Fruit fly (Drosophila melanogaster): ENCODE measurements around the gene CG15743.

Gene CG15743

dm6 chrX:13314789-13315462, 29.4 kb downstream of the CG15743 start (continued):
- TF ChIP-seq fd3F (GFP tag; optimal IDR thresholded peaks at IDR 0.05) (no peak), CG4360 (GFP tag; IDR thresholded peaks at IDR 0.05) (no peak), Dek (tag; optimal IDR thresholded peaks at IDR 0.05) (no peak), Chrac-16 (GFP tag; optimal IDR thresholded peaks at IDR 0.05) (no peak), row (GFP tag; IDR thresholded peaks at IDR 0.05) (0 out of 3 replicates have a peak, but pooled peaks have one; percentile 15), Drgx (GFP tag; IDR thresholded peaks at IDR 0.05) (peak; percentile 15; the same call in 1 of the 2 replicates), CG8478 (optimal IDR thresholded peaks at IDR 0.05) (no peak), NfI (GFP tag; optimal IDR thresholded peaks at IDR 0.05) (no peak), CG11093 (GFP tag; IDR thresholded peaks at IDR 0.05) (no peak), oc (tag; optimal IDR thresholded peaks at IDR 0.05) (no peak), gt (GFP tag; IDR thresholded peaks at IDR 0.05) (no peak), sug (tag; optimal IDR thresholded peaks at IDR 0.05) (peak; percentile 10), slou (GFP tag; optimal IDR thresholded peaks at IDR 0.05) (no peak), CG6175 (GFP tag; IDR thresholded peaks at IDR 0.05) (peak; percentile 56; the same call in 1 of the 3 replicates), dimm (GFP tag; IDR thresholded peaks at IDR 0.05) (no peak), Med (GFP tag) (peak; percentile 61), pfk (GFP tag; optimal IDR thresholded peaks at IDR 0.05) (no peak), CG10274 (GFP tag; optimal IDR thresholded peaks at IDR 0.05) (no peak), Sox102F (GFP tag; optimal IDR thresholded peaks at IDR 0.05) (no peak), Doc2 (GFP tag; IDR thresholded peaks at IDR 0.05) (no peak), Meics (GFP tag; optimal IDR thresholded peaks at IDR 0.05) (no peak), CG16813 (GFP tag; IDR thresholded peaks at IDR 0.05; ENCODE audit: partially characterized antibody) (no peak), cg (GFP tag; optimal IDR thresholded peaks at IDR 0.05) (peak; percentile 39), CG5953 (GFP tag; IDR thresholded peaks at IDR 0.05) (0 out of 2 replicates have a peak, but pooled peaks have one; percentile 18), bsh (GFP tag; optimal IDR thresholded peaks at IDR 0.05) (no peak), Hr39 (optimal IDR thresholded peaks at IDR 0.05) (no peak), Jarid2 (GFP tag; optimal IDR thresholded peaks at IDR 0.05) (peak; percentile 47), Usf (GFP tag; optimal IDR thresholded peaks at IDR 0.05) (no peak), CG10543 (GFP tag; optimal IDR thresholded peaks at IDR 0.05) (peak; percentile 23), Trl (optimal IDR thresholded peaks at IDR 0.05) (no peak), Trl (GFP tag; optimal IDR thresholded peaks at IDR 0.05) (no peak), mirr (GFP tag; optimal IDR thresholded peaks at IDR 0.05) (peak; percentile 21), Neu2 (GFP tag; optimal IDR thresholded peaks at IDR 0.05; ENCODE audit: borderline replicate concordance) (no peak), sens (GFP tag) (peak; percentile 71), CG1792 (GFP tag; optimal IDR thresholded peaks at IDR 0.05) (no peak), Lpt (GFP tag; optimal IDR thresholded peaks at IDR 0.05) (no peak), ewg (GFP tag; optimal IDR thresholded peaks at IDR 0.05) (no peak), h (optimal IDR thresholded peaks at IDR 0.05) (no peak), CG3163 (GFP tag; optimal IDR thresholded peaks at IDR 0.05) (no peak), tup (GFP tag; optimal IDR thresholded peaks at IDR 0.05) (no peak), kah (GFP tag; optimal IDR thresholded peaks at IDR 0.05) (no peak), CG7839 (tag; optimal IDR thresholded peaks at IDR 0.05) (no peak), mam (GFP tag; optimal IDR thresholded peaks at IDR 0.05) (no peak), crol (GFP tag; IDR thresholded peaks at IDR 0.05) (peak; percentile 85), pho (GFP tag; optimal IDR thresholded peaks at IDR 0.05) (no peak), repo (GFP tag; optimal IDR thresholded peaks at IDR 0.05) (no peak), CoRest (tag; optimal IDR thresholded peaks at IDR 0.05) (no peak), dan (GFP tag; IDR thresholded peaks at IDR 0.05) (no peak), grn (GFP tag; optimal IDR thresholded peaks at IDR 0.05) (no peak), CG7963 (GFP tag; IDR thresholded peaks at IDR 0.05; ENCODE audit: partially characterized antibody) (no peak), Camta (GFP tag; optimal IDR thresholded peaks at IDR 0.05) (no peak), CG17328 (GFP tag; IDR thresholded peaks at IDR 0.05) (0 out of 2 replicates have a peak, but pooled peaks have one; percentile 10)

Measured in whole organism, embryonic.